Fruit fly (Drosophila melanogaster): ENCODE results near the gene CG34258.

The CG34258 gene

dm6 chr3L:19909234-19910053 is 42.3 kb downstream of the CG34258 start:
- peak; percentile 43 for TF ChIP-seq CG7101 (tag; optimal IDR thresholded peaks at IDR 0.05)
- TF ChIP-seq CG14711 (tag; optimal IDR thresholded peaks at IDR 0.05) = peak; percentile 48
- no peak for TF ChIP-seq kay (GFP tag; ENCODE audit: borderline replicate concordance)
- TF ChIP-seq Mnt (GFP tag; optimal IDR thresholded peaks at IDR 0.05) = peak; percentile 29
- peak; percentile 47 for TF ChIP-seq CG11617 (GFP tag; optimal IDR thresholded peaks at IDR 0.05)
- no peak for TF ChIP-seq ovo (GFP tag; optimal IDR thresholded peaks at IDR 0.05)
- TF ChIP-seq CG12768 (GFP tag; optimal IDR thresholded peaks at IDR 0.05) = no peak
- TF ChIP-seq Hr96 (GFP tag; optimal IDR thresholded peaks at IDR 0.05) = no peak
- no peak for TF ChIP-seq CG7045 (GFP tag; optimal IDR thresholded peaks at IDR 0.05)
- TF ChIP-seq toe (GFP tag; optimal IDR thresholded peaks at IDR 0.05) = no peak
- no peak for TF ChIP-seq CG5204 (GFP tag; optimal IDR thresholded peaks at IDR 0.05)
- peak; percentile 55 for TF ChIP-seq pad (GFP tag; optimal IDR thresholded peaks at IDR 0.05)
- no peak for TF ChIP-seq cic (GFP tag; optimal IDR thresholded peaks at IDR 0.05)
- no peak for TF ChIP-seq Crg-1 (GFP tag; optimal IDR thresholded peaks at IDR 0.05)
- peak; percentile 43 for TF ChIP-seq CG33017 (tag; optimal IDR thresholded peaks at IDR 0.05)
- TF ChIP-seq Clk (GFP tag; optimal IDR thresholded peaks at IDR 0.05) = no peak
- peak; percentile 47 for TF ChIP-seq CG1620 (GFP tag; optimal IDR thresholded peaks at IDR 0.05)
- TF ChIP-seq cnc (optimal IDR thresholded peaks at IDR 0.05) = no peak
- TF ChIP-seq bab1 (GFP tag; optimal IDR thresholded peaks at IDR 0.05) = peak; percentile 19
- no peak for TF ChIP-seq tj (GFP tag; optimal IDR thresholded peaks at IDR 0.05)

- TF ChIP-seq cic (GFP tag; optimal IDR thresholded peaks at IDR 0.05) (peak; percentile 71), CG33017 (tag; optimal IDR thresholded peaks at IDR 0.05) (peak; percentile 30), CG12768 (GFP tag; optimal IDR thresholded peaks at IDR 0.05) (peak; percentile 9), kay (GFP tag; ENCODE audit: borderline replicate concordance) (no peak), bab1 (GFP tag; optimal IDR thresholded peaks at IDR 0.05) (no peak), Clk (GFP tag; optimal IDR thresholded peaks at IDR 0.05) (peak; percentile 7), Mnt (GFP tag; optimal IDR thresholded peaks at IDR 0.05) (peak; percentile 65), CG7101 (tag; optimal IDR thresholded peaks at IDR 0.05) (no peak), tj (GFP tag; optimal IDR thresholded peaks at IDR 0.05) (peak; percentile 60)
Measured at dm6 chr3L:19908201-19909127, 43.3 kb downstream of the CG34258 start.

- TF ChIP-seq CG12768 (GFP tag; optimal IDR thresholded peaks at IDR 0.05) = no peak
- TF ChIP-seq Hr96 (GFP tag; optimal IDR thresholded peaks at IDR 0.05) = no peak
- TF ChIP-seq tj (GFP tag; optimal IDR thresholded peaks at IDR 0.05) = peak; percentile 64
- peak in 1 of 2 experiments; percentile 8 for TF ChIP-seq cnc (optimal IDR thresholded peaks at IDR 0.05)
Measured at dm6 chr3L:19907706-19908070, 44.1 kb downstream of the CG34258 start.

- TF ChIP-seq CG7045 (GFP tag; optimal IDR thresholded peaks at IDR 0.05) (no peak), CG7101 (tag; optimal IDR thresholded peaks at IDR 0.05) (peak; percentile 7), CG33017 (tag; optimal IDR thresholded peaks at IDR 0.05) (no peak), Hr96 (GFP tag; optimal IDR thresholded peaks at IDR 0.05) (no peak), toe (GFP tag; optimal IDR thresholded peaks at IDR 0.05) (no peak), cic (GFP tag; optimal IDR thresholded peaks at IDR 0.05) (peak; percentile 86), CG5204 (GFP tag; optimal IDR thresholded peaks at IDR 0.05) (no peak), CG11617 (GFP tag; optimal IDR thresholded peaks at IDR 0.05) (no peak), Clk (GFP tag; optimal IDR thresholded peaks at IDR 0.05) (peak; percentile 7), ovo (GFP tag; optimal IDR thresholded peaks at IDR 0.05) (peak; percentile 83), Crg-1 (GFP tag; optimal IDR thresholded peaks at IDR 0.05) (peak; percentile 62), tj (GFP tag; optimal IDR thresholded peaks at IDR 0.05) (no peak), cnc (optimal IDR thresholded peaks at IDR 0.05) (no peak), CG12768 (GFP tag; optimal IDR thresholded peaks at IDR 0.05) (peak; percentile 31), CG14711 (tag; optimal IDR thresholded peaks at IDR 0.05) (no peak), Mnt (GFP tag; optimal IDR thresholded peaks at IDR 0.05) (peak; percentile 24), pad (GFP tag; optimal IDR thresholded peaks at IDR 0.05) (peak; percentile 86), CG1620 (GFP tag; optimal IDR thresholded peaks at IDR 0.05) (no peak), bab1 (GFP tag; optimal IDR thresholded peaks at IDR 0.05) (no peak), kay (GFP tag; ENCODE audit: borderline replicate concordance) (no peak)
Measured at dm6 chr3L:19906780-19907705, 44.7 kb downstream of the CG34258 start.

- TF ChIP-seq CG5204 (GFP tag; optimal IDR thresholded peaks at IDR 0.05) (no peak), CG14711 (tag; optimal IDR thresholded peaks at IDR 0.05) (peak; percentile 61), tj (GFP tag; optimal IDR thresholded peaks at IDR 0.05) (peak; percentile 91), kay (GFP tag; ENCODE audit: borderline replicate concordance) (peak; percentile 92)
Measured at dm6 chr3L:19906148-19906752, 45.5 kb downstream of the CG34258 start.
